Worm (Caenorhabditis elegans) whole organism, early embryonic: ENCODE measurements around the gene inx-6.

Experiments
- B0310.2 ChIP-seq: sonication (generic microtip); optimal IDR thresholded peaks from 2 replicates; lab custom pipeline; 2016; ENCODE audit warnings: mild to moderate bottlenecking, missing genetic modification characterization, missing compliant biosample characterization
- F13C5.2 ChIP-seq: sonication (generic microtip); optimal IDR thresholded peaks from 2 replicates; lab custom pipeline; 2017; ENCODE audit warnings: mild to moderate bottlenecking, missing genetic modification characterization, inconsistent platforms, missing compliant biosample characterization
- aly-1 ChIP-seq: sonication (generic microtip); optimal IDR thresholded peaks from 2 replicates; lab custom pipeline; 2016; ENCODE audit warnings: missing genetic modification characterization, missing compliant biosample characterization
- ama-1 ChIP-seq: fragments of 150-350 bp; optimal IDR thresholded peaks from 2 replicates; lab custom pipeline; 2014
- ceh-13 ChIP-seq: fragments of 200-800 bp; sonication (Bioruptor generic); optimal IDR thresholded peaks from 2 replicates; lab custom pipeline; 2018; ENCODE audit warnings: mild to moderate bottlenecking, missing genetic modification characterization, missing compliant biosample characterization
- ceh-36 ChIP-seq: sonication (generic microtip); optimal IDR thresholded peaks from 2 replicates; lab custom pipeline; 2016; ENCODE audit warnings: missing genetic modification characterization, inconsistent platforms, missing compliant biosample characterization
- ets-7 ChIP-seq: sonication (generic microtip); optimal IDR thresholded peaks from 2 replicates; lab custom pipeline; 2016; ENCODE audit warnings: missing genotype, missing genetic modification characterization, missing compliant biosample characterization
- flt-1 ChIP-seq: fragments of 200-800 bp; sonication (Bioruptor generic); IDR thresholded peaks from 2 replicates; pipeline ENCODE4 v1.3.6; 2022; ENCODE audit warnings: missing genetic modification characterization, missing compliant biosample characterization
- hmbx-1 ChIP-seq: sonication (generic microtip); optimal IDR thresholded peaks from 2 replicates; lab custom pipeline; 2016; ENCODE audit warnings: mild to moderate bottlenecking, missing genetic modification characterization, missing compliant biosample characterization
- hmg-4 ChIP-seq: fragments of 200-800 bp; sonication (Bioruptor generic); optimal IDR thresholded peaks from 2 replicates; lab custom pipeline; 2018; ENCODE audit warnings: mild to moderate bottlenecking, missing genetic modification characterization, missing compliant biosample characterization
- hnd-1 ChIP-seq: sonication (generic microtip); optimal IDR thresholded peaks from 2 replicates; lab custom pipeline; 2016; ENCODE audit warnings: missing genetic modification characterization, missing compliant biosample characterization
- pes-1 ChIP-seq: fragments of 200-800 bp; sonication (Bioruptor generic); IDR thresholded peaks from 2 replicates; pipeline ENCODE4 v1.3.6; 2022; ENCODE audit warnings: missing genetic modification reagents, missing genetic modification characterization, missing compliant biosample characterization
- scrt-1 ChIP-seq: fragments of 200-800 bp; sonication (Bioruptor generic); IDR thresholded peaks from 2 replicates; pipeline ENCODE4 v1.3.6; 2022; ENCODE audit warnings: missing genetic modification characterization, missing compliant biosample characterization
- sea-1 ChIP-seq: fragments of 200-800 bp; sonication (Bioruptor generic); conservative IDR thresholded peaks from 2 replicates; pipeline ENCODE4 v1.3.6; 2022; ENCODE audit warnings: missing genetic modification characterization, missing compliant biosample characterization
- tbx-11 ChIP-seq: fragments of 200-800 bp; sonication (Bioruptor generic); IDR thresholded peaks from 2 replicates; pipeline ENCODE4 v1.3.6; 2022; ENCODE audit warnings: missing genetic modification characterization, missing compliant biosample characterization
- tbx-37 ChIP-seq: fragments of 200-800 bp; sonication (Bioruptor generic); conservative IDR thresholded peaks from 2 replicates; pipeline ENCODE4 v1.3.6; 2022; ENCODE audit warnings: missing genetic modification reagents, missing genetic modification characterization, missing compliant biosample characterization
- tra-4 ChIP-seq: sonication (generic microtip); optimal IDR thresholded peaks from 2 replicates; lab custom pipeline; 2017; ENCODE audit warnings: missing genetic modification characterization, missing compliant biosample characterization

Gene inx-6

DNA sequence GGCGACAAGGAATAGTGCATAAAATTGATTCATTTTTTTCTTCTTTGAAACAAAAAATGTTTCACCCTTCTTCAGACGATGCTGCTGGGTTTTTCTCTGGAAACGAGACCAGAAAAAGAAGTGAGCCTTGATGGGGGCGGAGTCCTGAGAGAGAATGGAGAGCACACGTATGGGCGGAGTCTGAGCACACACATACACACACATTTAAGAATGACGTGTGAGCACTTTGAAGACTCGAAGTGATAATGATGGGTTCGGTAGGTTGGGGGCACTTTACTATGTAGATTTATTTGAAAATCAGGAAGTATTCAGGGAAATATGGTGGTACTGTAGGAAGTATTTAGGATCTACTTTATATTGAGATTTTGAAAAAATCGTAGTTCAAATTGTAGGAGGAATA, 11.1 kb downstream of the inx-6 start, which contains the start of gene flp-9:
Gene flp-9, minus strand, starts transcription at position 101 of the 400 bp plus-strand sequence.
- TF ChIP-seq ceh-13 (GFP tag; lab: Kevin White, UChicago) (no peak), tra-4 (tag; lab: Kevin White, UChicago) (no peak), tbx-37 (GFP tag; lab: Robert Waterston, UW) (no peak), hnd-1 (tag; lab: Kevin White, UChicago) (no peak), ama-1 (lab: Kevin White, UChicago) (no peak), B0310.2 (tag; lab: Kevin White, UChicago) (no peak)

DNA sequence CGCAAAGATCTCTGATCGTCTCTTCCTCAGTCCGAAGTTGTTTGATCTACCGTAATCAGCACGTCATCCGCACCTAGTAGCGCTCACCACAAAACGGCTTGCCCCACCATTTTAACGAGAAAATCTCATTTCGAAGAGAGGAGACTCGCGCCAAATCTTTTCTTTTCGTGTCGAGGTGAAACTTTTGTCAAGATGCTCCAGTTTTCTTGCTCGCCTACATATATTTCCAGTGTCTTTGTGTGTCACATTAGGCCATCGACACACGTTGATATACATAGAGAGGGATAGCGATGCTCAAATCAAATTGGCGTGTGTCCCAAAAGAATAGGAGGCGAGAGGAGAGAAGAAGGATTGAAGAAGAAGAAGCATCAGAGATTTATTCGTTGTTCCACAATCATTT, 16.4 kb downstream of the inx-6 start:
- TF ChIP-seq tra-4 (tag; lab: Kevin White, UChicago) (no peak), tbx-37 (GFP tag; lab: Robert Waterston, UW) (no peak), scrt-1 (GFP tag; lab: Robert Waterston, UW) (no peak), flt-1 (GFP tag; lab: Robert Waterston, UW) (no peak), aly-1 (tag; lab: Kevin White, UChicago) (no peak), ama-1 (lab: Kevin White, UChicago) (no peak), B0310.2 (tag; lab: Kevin White, UChicago) (no peak), hnd-1 (tag; lab: Kevin White, UChicago) (no peak), hmg-4 (GFP tag; lab: Kevin White, UChicago) (no peak), F13C5.2 (tag; lab: Kevin White, UChicago) (no peak), ets-7 (tag; lab: Kevin White, UChicago) (no peak), ceh-36 (tag; lab: Kevin White, UChicago) (no peak), ceh-13 (GFP tag; lab: Kevin White, UChicago) (no peak), hmbx-1 (tag; lab: Kevin White, UChicago) (no peak)

DNA sequence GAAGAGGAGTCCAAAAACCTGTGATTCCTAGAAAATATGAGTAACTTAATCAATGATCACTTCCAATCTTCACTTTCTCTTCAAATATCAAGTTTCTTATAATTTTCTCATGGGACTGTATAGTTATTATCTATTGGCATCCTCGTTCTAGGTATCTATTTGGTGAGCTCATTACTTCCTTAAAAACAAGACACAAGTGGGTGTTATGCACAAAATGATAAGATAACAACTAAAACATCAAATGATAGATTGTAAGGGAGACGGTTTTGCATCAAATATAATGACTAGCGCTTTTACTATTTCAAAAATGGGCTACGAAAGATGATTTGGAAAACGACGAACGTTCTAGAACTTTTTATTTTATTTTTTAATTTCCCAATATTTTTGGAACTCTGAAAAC, 18.7 kb downstream of the inx-6 start, which contains the start of gene ZK897.10:
Gene ZK897.10, plus strand, starts transcription at position 285 of the 400 bp plus-strand sequence.
- TF ChIP-seq flt-1 (GFP tag; lab: Robert Waterston, UW) (no peak), scrt-1 (GFP tag; lab: Robert Waterston, UW) (no peak), hmbx-1 (tag; lab: Kevin White, UChicago) (no peak), tbx-37 (GFP tag; lab: Robert Waterston, UW) (no peak), aly-1 (tag; lab: Kevin White, UChicago) (no peak), ceh-13 (GFP tag; lab: Kevin White, UChicago) (no peak), hnd-1 (tag; lab: Kevin White, UChicago) (no peak), ceh-36 (tag; lab: Kevin White, UChicago) (no peak), tbx-11 (GFP tag; lab: Robert Waterston, UW) (no peak), hmg-4 (GFP tag; lab: Kevin White, UChicago) (no peak), F13C5.2 (tag; lab: Kevin White, UChicago) (no peak)

DNA sequence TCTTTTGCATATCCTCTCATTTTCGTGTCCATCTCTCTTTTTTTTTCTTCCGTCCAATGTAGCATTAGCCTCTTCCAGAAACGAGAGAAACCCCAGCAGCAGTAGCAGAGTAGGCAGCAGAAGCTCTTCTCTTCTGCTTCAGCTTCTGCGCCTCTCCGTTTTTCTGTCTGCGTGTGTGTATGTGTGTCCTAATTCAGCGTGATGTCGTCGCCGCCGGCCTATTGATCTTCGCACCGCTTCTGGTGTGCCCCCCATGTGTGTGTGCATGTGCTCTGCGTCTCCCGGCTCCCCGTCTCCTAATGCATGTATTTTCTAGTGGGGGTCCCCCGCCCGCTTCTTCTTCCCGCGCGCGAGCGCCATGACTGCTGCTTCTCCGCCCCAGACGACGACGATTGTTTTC, 25.0 kb downstream of the inx-6 start:
- TF ChIP-seq hmbx-1 (tag; lab: Kevin White, UChicago) (no peak), aly-1 (tag; lab: Kevin White, UChicago) (no peak), scrt-1 (GFP tag; lab: Robert Waterston, UW) (no peak), F13C5.2 (tag; lab: Kevin White, UChicago) (no peak), sea-1 (GFP tag; lab: Robert Waterston, UW) (no peak), ets-7 (tag; lab: Kevin White, UChicago) (no peak), hnd-1 (tag; lab: Kevin White, UChicago) (no peak), ama-1 (lab: Kevin White, UChicago) (no peak), tbx-11 (GFP tag; lab: Robert Waterston, UW) (no peak), B0310.2 (tag; lab: Kevin White, UChicago) (no peak), ceh-36 (tag; lab: Kevin White, UChicago) (no peak)

DNA sequence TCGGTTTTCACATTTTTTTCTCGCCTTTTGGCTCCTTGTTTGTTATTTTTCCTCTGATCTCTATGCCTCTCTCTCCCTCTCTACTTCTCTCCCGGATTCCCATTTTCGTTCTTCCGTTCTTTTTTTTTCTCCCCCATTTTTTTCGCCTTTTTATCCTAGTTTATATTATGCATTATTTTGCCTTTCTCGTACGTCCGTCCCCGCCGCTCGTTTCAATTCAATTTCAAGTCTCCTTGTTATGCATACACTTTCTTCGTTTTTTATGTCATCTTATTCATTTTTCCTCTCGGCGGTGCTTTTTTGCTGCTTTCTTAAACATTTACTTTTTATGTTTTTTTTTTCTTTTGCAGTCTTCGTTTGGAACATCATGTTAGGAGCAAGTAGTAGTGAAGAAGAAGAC, 27.1 kb downstream of the inx-6 start, which contains the start of gene unc-31:
Gene unc-31, plus strand, starts transcription at position 349 of the 400 bp plus-strand sequence.
- no peak for TF ChIP-seq ceh-36 (tag; lab: Kevin White, UChicago)
- TF ChIP-seq hmg-4 (GFP tag; lab: Kevin White, UChicago): no peak
- TF ChIP-seq F13C5.2 (tag; lab: Kevin White, UChicago): no peak
- TF ChIP-seq sea-1 (GFP tag; lab: Robert Waterston, UW): no peak
- no peak for TF ChIP-seq hmbx-1 (tag; lab: Kevin White, UChicago)
- TF ChIP-seq hnd-1 (tag; lab: Kevin White, UChicago): no peak
- no peak for TF ChIP-seq pes-1 (GFP tag; lab: Robert Waterston, UW)
- TF ChIP-seq flt-1 (GFP tag; lab: Robert Waterston, UW): no peak
- no peak for TF ChIP-seq ets-7 (tag; lab: Kevin White, UChicago)
- TF ChIP-seq tbx-37 (GFP tag; lab: Robert Waterston, UW): no peak
- no peak for TF ChIP-seq ama-1 (lab: Kevin White, UChicago)
- TF ChIP-seq tbx-11 (GFP tag; lab: Robert Waterston, UW): no peak
- TF ChIP-seq tra-4 (tag; lab: Kevin White, UChicago): no peak
- TF ChIP-seq B0310.2 (tag; lab: Kevin White, UChicago): no peak
- TF ChIP-seq scrt-1 (GFP tag; lab: Robert Waterston, UW): no peak
- no peak for TF ChIP-seq aly-1 (tag; lab: Kevin White, UChicago)
- TF ChIP-seq ceh-13 (GFP tag; lab: Kevin White, UChicago): no peak

DNA sequence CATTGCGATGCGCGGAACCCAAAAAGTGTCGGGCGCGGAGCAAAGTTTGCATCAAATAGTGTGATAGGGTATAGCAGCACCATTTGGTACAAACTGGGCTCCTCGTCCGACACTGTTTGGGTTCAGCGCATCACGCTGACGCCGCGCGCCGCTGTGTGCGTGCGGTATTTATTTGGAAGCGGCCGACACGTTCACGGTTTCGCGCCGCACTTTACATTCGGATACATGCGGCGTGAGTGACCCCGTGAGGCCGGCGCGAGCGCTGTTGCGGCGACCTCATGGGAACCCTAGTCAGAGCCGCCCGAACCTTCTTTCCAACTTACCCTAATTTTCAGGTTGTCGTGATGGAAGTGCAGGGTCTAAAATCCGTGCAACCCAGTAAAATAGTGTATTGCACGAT, 34.6 kb downstream of the inx-6 start:
- no peak for TF ChIP-seq scrt-1 (GFP tag; lab: Robert Waterston, UW)
- no peak for TF ChIP-seq sea-1 (GFP tag; lab: Robert Waterston, UW)
- no peak for TF ChIP-seq ets-7 (tag; lab: Kevin White, UChicago)
- no peak for TF ChIP-seq hmbx-1 (tag; lab: Kevin White, UChicago)
- TF ChIP-seq F13C5.2 (tag; lab: Kevin White, UChicago): no peak
- no peak for TF ChIP-seq ceh-13 (GFP tag; lab: Kevin White, UChicago)
- TF ChIP-seq hnd-1 (tag; lab: Kevin White, UChicago): no peak
- no peak for TF ChIP-seq tbx-11 (GFP tag; lab: Robert Waterston, UW)
- no peak for TF ChIP-seq B0310.2 (tag; lab: Kevin White, UChicago)
- TF ChIP-seq tra-4 (tag; lab: Kevin White, UChicago): no peak
- TF ChIP-seq pes-1 (GFP tag; lab: Robert Waterston, UW): no peak
- no peak for TF ChIP-seq ceh-36 (tag; lab: Kevin White, UChicago)
- TF ChIP-seq ama-1 (lab: Kevin White, UChicago): no peak
- no peak for TF ChIP-seq flt-1 (GFP tag; lab: Robert Waterston, UW)
- no peak for TF ChIP-seq tbx-37 (GFP tag; lab: Robert Waterston, UW)
- no peak for TF ChIP-seq aly-1 (tag; lab: Kevin White, UChicago)
- no peak for TF ChIP-seq hmg-4 (GFP tag; lab: Kevin White, UChicago)
